Fruit fly (Drosophila melanogaster): Measurements from ENCODE around the gene Cmpk.
A peak's percentile ranks its signal among the peaks of the same experiment; 100 is the strongest.

The Cmpk gene

DNA sequence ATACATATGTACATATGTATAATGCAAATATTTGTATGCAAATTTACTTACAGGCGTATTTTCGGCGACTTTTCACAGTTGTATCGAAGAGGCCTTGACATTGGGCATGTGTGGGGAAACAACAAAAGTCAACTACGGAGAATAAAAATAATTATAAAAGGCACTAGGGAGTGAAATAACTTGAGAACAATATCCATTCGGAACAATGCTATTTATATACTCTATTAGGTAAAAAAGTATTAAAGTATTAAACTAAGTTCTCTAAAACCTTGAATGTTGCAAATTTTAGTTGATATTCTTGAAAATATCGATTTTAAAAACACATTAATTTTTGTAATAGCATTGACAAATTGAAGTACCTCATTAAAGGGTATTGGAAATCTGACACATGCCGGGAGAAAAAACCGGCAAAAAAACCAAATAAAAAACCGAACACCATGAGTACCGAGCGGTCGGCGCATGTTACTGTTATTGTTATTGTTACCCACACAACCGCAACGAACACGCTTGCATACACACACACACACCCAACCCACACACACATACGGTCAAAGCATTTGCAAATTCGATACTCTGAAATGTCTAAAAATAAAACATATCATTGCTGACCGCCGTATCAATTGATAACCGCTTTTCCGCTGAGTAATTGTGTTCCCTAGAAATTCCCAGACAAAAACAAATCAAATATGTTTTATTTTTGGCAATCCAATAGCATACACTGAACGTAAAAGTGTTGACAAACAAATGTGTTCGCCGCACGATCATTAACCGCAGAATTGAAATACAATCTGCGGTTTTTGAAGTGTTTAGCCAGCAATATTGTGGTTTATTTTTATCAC is 49.3 kb upstream of the Cmpk start (continued):
- TF ChIP-seq Dp (GFP tag; optimal IDR thresholded peaks at IDR 0.05) (no peak), jing (GFP tag; optimal IDR thresholded peaks at IDR 0.05) (no peak), Ets65A (GFP tag) (no peak), nmo (GFP tag; optimal IDR thresholded peaks at IDR 0.05) (peak; percentile 28), CG4404 (GFP tag; IDR thresholded peaks at IDR 0.05) (no peak), al (GFP tag; IDR thresholded peaks at IDR 0.05) (0 out of 2 replicates have a peak, but pooled peaks have one; percentile 23), z (GFP tag; IDR thresholded peaks at IDR 0.05) (no peak), CG1602 (GFP tag; optimal IDR thresholded peaks at IDR 0.05) (no peak), Hr3 (GFP tag; optimal IDR thresholded peaks at IDR 0.05) (no peak), CG5180 (GFP tag; optimal IDR thresholded peaks at IDR 0.05) (no peak), esg (GFP tag; conservative IDR thresholded peaks at IDR 0.05) (0 out of 2 replicates have a peak, but pooled peaks have one; percentile 7), HLH3B (GFP tag; IDR thresholded peaks at IDR 0.05) (no peak), chm (GFP tag; IDR thresholded peaks at IDR 0.05) (no peak), CG10431 (GFP tag; optimal IDR thresholded peaks at IDR 0.05) (no peak), Six4 (GFP tag; optimal IDR thresholded peaks at IDR 0.05) (no peak), abd-A (tag; optimal IDR thresholded peaks at IDR 0.05) (no peak), CG4424 (GFP tag; optimal IDR thresholded peaks at IDR 0.05) (no peak), C15 (GFP tag; IDR thresholded peaks at IDR 0.05) (no peak), sob (GFP tag; IDR thresholded peaks at IDR 0.05) (no peak), CG8765 (GFP tag; IDR thresholded peaks at IDR 0.05) (no peak), ftz-f1 (GFP tag; optimal IDR thresholded peaks at IDR 0.05) (no peak), Lhr (GFP tag; optimal IDR thresholded peaks at IDR 0.05) (no peak), Fer2 (tag; optimal IDR thresholded peaks at IDR 0.05) (peak; percentile 10), CkIIα-i1 (GFP tag; IDR thresholded peaks at IDR 0.05) (no peak), CG10209 (GFP tag; optimal IDR thresholded peaks at IDR 0.05) (peak; percentile 23), fu2 (GFP tag; optimal IDR thresholded peaks at IDR 0.05) (no peak), grn (GFP tag; optimal IDR thresholded peaks at IDR 0.05) (no peak), Hsf (GFP tag; optimal IDR thresholded peaks at IDR 0.05) (no peak), CG16863 (GFP tag; optimal IDR thresholded peaks at IDR 0.05) (no peak), CG15479 (GFP tag; optimal IDR thresholded peaks at IDR 0.05) (no peak), row (GFP tag; IDR thresholded peaks at IDR 0.05) (peak; percentile 42; the same call in 2 of the 3 replicates), HLHmδ (GFP tag; optimal IDR thresholded peaks at IDR 0.05) (no peak), Vsx1 (GFP tag; optimal IDR thresholded peaks at IDR 0.05) (no peak), maf-S (GFP tag; optimal IDR thresholded peaks at IDR 0.05) (no peak), H2.0 (GFP tag; IDR thresholded peaks at IDR 0.05) (no peak), sna (GFP tag; IDR thresholded peaks at IDR 0.05; ENCODE audit: partially characterized antibody) (no peak), CG10959 (GFP tag; IDR thresholded peaks at IDR 0.05) (no peak), Hr51 (GFP tag; optimal IDR thresholded peaks at IDR 0.05) (peak in 1 of 2 experiments; percentile 39), Xrp1 (GFP tag; IDR thresholded peaks at IDR 0.05) (peak; percentile 12), eve (GFP tag; optimal IDR thresholded peaks at IDR 0.05) (no peak), Gsc (GFP tag; IDR thresholded peaks at IDR 0.05) (no peak), CG6854 (GFP tag; optimal IDR thresholded peaks at IDR 0.05) (no peak), CG4707 (GFP tag; optimal IDR thresholded peaks at IDR 0.05) (no peak), cg (GFP tag; optimal IDR thresholded peaks at IDR 0.05) (peak; percentile 34), CG10979 (tag; optimal IDR thresholded peaks at IDR 0.05) (no peak), Bgb (GFP tag; IDR thresholded peaks at IDR 0.05; ENCODE audit: partially characterized antibody) (no peak), B-H1 (GFP tag; IDR thresholded peaks at IDR 0.05) (no peak), Oaz (GFP tag; IDR thresholded peaks at IDR 0.05) (no peak), CG6689 (GFP tag; IDR thresholded peaks at IDR 0.05) (no peak), CG17385 (GFP tag; optimal IDR thresholded peaks at IDR 0.05) (peak; percentile 16)

All from whole organism, embryonic.